Worm (Caenorhabditis elegans) whole organism, L4 larva: Measurements from ENCODE around the gene idpb-2.

ENCODE experiments used
- ZK546.5 ChIP-seq, 2 experiments: sonication (generic microtip); optimal IDR thresholded peaks; 2 replicates each; lab custom pipeline; 2017; ENCODE audit warnings: missing biosample characterization in 2 of 2, missing genetic modification characterization in 2 of 2
- nhr-6 ChIP-seq: fragments of 150-350 bp; optimal IDR thresholded peaks from 2 replicates; lab custom pipeline; 2014; ENCODE audit warnings: missing biosample characterization, missing genetic modification characterization
- saeg-2 ChIP-seq: fragments of 200-800 bp; sonication (Bioruptor generic); IDR thresholded peaks from 2 replicates; pipeline ENCODE4 v1.3.6; 2022; ENCODE audit warnings: missing genetic modification reagents, missing genetic modification characterization, missing compliant biosample characterization
- snpc-4 ChIP-seq: fragments of 150-350 bp; optimal IDR thresholded peaks from 2 replicates; lab custom pipeline; 2014; ENCODE audit warnings: missing biosample characterization, missing genetic modification characterization
- zag-1 ChIP-seq: fragments of 150-350 bp; optimal IDR thresholded peaks from 2 replicates; lab custom pipeline; 2014; ENCODE audit warnings: missing biosample characterization, missing genetic modification characterization
- ztf-11 ChIP-seq: fragments of 150-350 bp; optimal IDR thresholded peaks from 2 replicates; lab custom pipeline; 2014; ENCODE audit warnings: missing biosample characterization, missing genetic modification characterization

DNA sequence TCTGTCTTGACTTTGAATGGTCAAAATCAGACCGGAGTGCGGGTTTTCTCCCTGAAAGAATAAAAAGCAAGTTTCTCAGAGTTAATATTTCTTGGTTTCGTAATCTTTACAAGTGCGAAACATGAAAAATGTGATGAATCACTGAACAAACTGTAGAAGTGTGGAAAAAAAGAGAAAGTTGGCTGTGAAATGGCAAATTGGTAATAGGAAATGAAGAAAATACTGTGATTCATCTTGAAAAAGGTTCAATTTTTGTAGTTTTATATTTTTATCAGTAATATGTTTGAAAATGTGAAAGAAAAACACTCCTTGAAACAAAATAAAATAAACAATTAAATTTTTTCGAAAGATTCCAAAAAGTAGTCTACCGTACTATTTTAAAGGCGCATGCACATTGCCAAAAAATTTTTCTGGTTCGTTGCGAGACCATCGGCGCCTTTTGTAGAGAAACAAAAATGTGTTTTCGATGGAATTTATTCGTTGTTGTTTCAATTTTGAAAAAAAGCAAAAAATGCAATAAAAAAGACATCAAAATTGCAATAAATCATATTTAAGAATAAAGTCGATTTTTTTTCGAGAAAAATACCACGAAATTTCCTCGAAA lies 22.3 kb upstream of the idpb-2 start, which contains the start of gene pld-1:
- no peak for TF ChIP-seq nhr-6 (tag; lab: Kevin White, UChicago)
- no peak for TF ChIP-seq saeg-2 (GFP tag; lab: Robert Waterston, UW)
- TF ChIP-seq ztf-11 (tag; lab: Kevin White, UChicago) = no peak
- TF ChIP-seq zag-1 (tag; lab: Kevin White, UChicago) = no peak
- no peak for TF ChIP-seq ZK546.5 (tag; optimal IDR thresholded peaks at IDR 0.05; lab: Kevin White, UChicago)
- no peak for TF ChIP-seq snpc-4 (tag; lab: Kevin White, UChicago)
